Worm (Caenorhabditis elegans): ENCODE measurements around the gene C25F9.5.

DNA sequence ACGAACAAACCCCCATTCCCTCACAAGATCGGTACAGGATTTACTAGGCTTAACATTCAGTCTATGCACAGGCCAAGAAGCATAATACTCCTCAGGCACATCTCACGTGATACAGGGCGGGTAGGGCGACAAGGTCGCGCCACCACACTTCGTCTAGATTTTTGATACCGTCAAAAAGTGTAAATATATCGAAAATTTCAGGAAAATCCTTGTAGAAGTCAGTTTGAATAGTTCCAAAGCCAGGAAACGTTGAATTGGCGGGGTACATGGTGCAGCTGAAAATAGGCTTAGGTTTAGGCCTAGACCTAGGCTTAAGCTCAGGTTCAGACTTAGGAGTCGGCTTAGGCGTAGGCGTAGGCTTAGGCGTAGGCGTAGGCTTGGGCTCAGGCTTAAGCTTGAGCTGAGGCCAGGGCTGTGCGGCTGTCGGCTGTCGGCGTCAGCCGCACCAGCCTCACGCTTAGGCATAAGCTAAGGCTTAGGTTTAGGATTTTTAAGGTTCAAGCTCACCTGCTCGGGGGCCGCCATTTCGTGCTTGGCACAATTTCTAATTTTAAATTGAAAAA is 19.8 kb upstream of the C25F9.5 start:
- TF ChIP-seq nfyb-1 (GFP tag; IDR thresholded peaks at IDR 0.05) (no peak), snpc-4 (GFP tag; optimal IDR thresholded peaks at IDR 0.05) (no peak), snpc-4 (tag; optimal IDR thresholded peaks at IDR 0.05) (no peak), pha-4 (tag; optimal IDR thresholded peaks at IDR 0.05) (no peak), aptf-3 (GFP tag; IDR thresholded peaks at IDR 0.05) (0 out of 2 replicates have a peak, but pooled peaks have one; percentile 21), nhr-120 (GFP tag; IDR thresholded peaks at IDR 0.05) (no peak), Y53F4B.3 (GFP tag; IDR thresholded peaks at IDR 0.05) (no peak)
